Worm (Caenorhabditis elegans): ENCODE results near the gene R08D7.5.
A peak's percentile ranks its signal among the peaks of the same experiment; 100 is the strongest.

R08D7.5 gene

ce11 chrIII:8956146-8956646 lies 17.7 kb upstream of the R08D7.5 start, which contains the start of the genes ZK643.5 and ZK643.2:
Gene ZK643.5 (minus strand): TSS chrIII:8956196.
Gene ZK643.2 (plus strand): TSS chrIII:8956540.
- TF ChIP-seq unc-98 (GFP tag; IDR thresholded peaks at IDR 0.05): no peak
- peak; percentile 37 for TF ChIP-seq lin-15B (tag; optimal IDR thresholded peaks at IDR 0.05)
- no peak for TF ChIP-seq nhr-84 (tag; optimal IDR thresholded peaks at IDR 0.05)
- peak; percentile 76 for TF ChIP-seq nhr-47 (tag; optimal IDR thresholded peaks at IDR 0.05)
- TF ChIP-seq pqm-1 (tag; optimal IDR thresholded peaks at IDR 0.05): no peak
- TF ChIP-seq unc-86 (tag; optimal IDR thresholded peaks at IDR 0.05): peak; percentile 69
- peak; percentile 61 for TF ChIP-seq dsc-1 (tag; optimal IDR thresholded peaks at IDR 0.05)
- TF ChIP-seq egl-27 (tag; optimal IDR thresholded peaks at IDR 0.05): no peak
- no peak for TF ChIP-seq ces-1 (GFP tag; optimal IDR thresholded peaks at IDR 0.05)
- TF ChIP-seq nhr-237 (tag; optimal IDR thresholded peaks at IDR 0.05): no peak
- peak; percentile 74 for TF ChIP-seq swsn-7 (tag; optimal IDR thresholded peaks at IDR 0.05)
- TF ChIP-seq snpc-4 (tag; optimal IDR thresholded peaks at IDR 0.05): no peak
- TF ChIP-seq blmp-1 (tag; optimal IDR thresholded peaks at IDR 0.05): peak; percentile 70
- no peak for TF ChIP-seq nhr-11 (tag; optimal IDR thresholded peaks at IDR 0.05)
- peak; percentile 74 for TF ChIP-seq nhr-20 (tag; optimal IDR thresholded peaks at IDR 0.05)
- TF ChIP-seq xbp-1 (tag; optimal IDR thresholded peaks at IDR 0.05): peak; percentile 73
- TF ChIP-seq grh-1 (GFP tag; IDR thresholded peaks at IDR 0.05): no peak
- no peak for TF ChIP-seq mab-9 (GFP tag; IDR thresholded peaks at IDR 0.05)
- TF ChIP-seq zag-1 (tag; optimal IDR thresholded peaks at IDR 0.05): no peak
- peak; percentile 72 for TF ChIP-seq mep-1 (tag; optimal IDR thresholded peaks at IDR 0.05)
- TF ChIP-seq unc-30 (tag; optimal IDR thresholded peaks at IDR 0.05): no peak
- TF ChIP-seq Y116A8C.19 (tag; optimal IDR thresholded peaks at IDR 0.05; ENCODE audit: borderline replicate concordance): no peak
- TF ChIP-seq ztf-11 (tag; optimal IDR thresholded peaks at IDR 0.05): peak in 1 of 2 experiments; percentile 7
- peak; percentile 11 for TF ChIP-seq ztf-4 (tag; optimal IDR thresholded peaks at IDR 0.05)
- TF ChIP-seq lin-13 (GFP tag; optimal IDR thresholded peaks at IDR 0.05): no peak
- TF ChIP-seq isw-1 (GFP tag; IDR thresholded peaks at IDR 0.05): peak; percentile 12; the same call in 1 of the 2 replicates
- peak; percentile 66 for TF ChIP-seq C16A3.4 (tag; optimal IDR thresholded peaks at IDR 0.05)
- no peak for TF ChIP-seq ceh-8 (GFP tag; optimal IDR thresholded peaks at IDR 0.05)
- no peak for TF ChIP-seq nhr-77 (tag; optimal IDR thresholded peaks at IDR 0.05)
- no peak for TF ChIP-seq tlp-1 (tag; optimal IDR thresholded peaks at IDR 0.05)
- TF ChIP-seq F16B12.6 (tag; optimal IDR thresholded peaks at IDR 0.05): peak; percentile 87
- no peak for TF ChIP-seq nhr-12 (tag; optimal IDR thresholded peaks at IDR 0.05)
- TF ChIP-seq dpl-1 (GFP tag; optimal IDR thresholded peaks at IDR 0.05): peak; percentile 75 to 86 (median 79)
- no peak for TF ChIP-seq sptf-1 (tag; optimal IDR thresholded peaks at IDR 0.05)
- TF ChIP-seq sox-4 (tag; optimal IDR thresholded peaks at IDR 0.05): no peak
- peak; percentile 68 for TF ChIP-seq rnt-1 (tag; optimal IDR thresholded peaks at IDR 0.05)
- TF ChIP-seq tbx-2 (tag; optimal IDR thresholded peaks at IDR 0.05): peak; percentile 72
- TF ChIP-seq nhr-19 (GFP tag; conservative IDR thresholded peaks at IDR 0.05): peak; percentile 63
- TF ChIP-seq fkh-10 (GFP tag; optimal IDR thresholded peaks at IDR 0.05): no peak
- TF ChIP-seq hlh-17 (GFP tag; optimal IDR thresholded peaks at IDR 0.05; ENCODE audit: borderline replicate concordance): no peak
- TF ChIP-seq lin-35 (GFP tag; optimal IDR thresholded peaks at IDR 0.05): peak; percentile 76 to 90
- TF ChIP-seq ceh-88 (GFP tag; IDR thresholded peaks at IDR 0.05): no peak
- TF ChIP-seq ceh-90 (tag; optimal IDR thresholded peaks at IDR 0.05): no peak
- TF ChIP-seq alr-1 (tag; optimal IDR thresholded peaks at IDR 0.05; ENCODE audit: borderline replicate concordance): no peak
- TF ChIP-seq lir-3 (tag; optimal IDR thresholded peaks at IDR 0.05; ENCODE audit: poor library complexity): peak; percentile 68
- no peak for TF ChIP-seq ets-5 (GFP tag; IDR thresholded peaks at IDR 0.05)
- no peak for TF ChIP-seq aly-2 (tag; optimal IDR thresholded peaks at IDR 0.05)
- peak; percentile 21 for TF ChIP-seq fos-1 (tag; optimal IDR thresholded peaks at IDR 0.05)
- peak; percentile 71 for TF ChIP-seq skn-1 (tag; optimal IDR thresholded peaks at IDR 0.05)
- TF ChIP-seq lin-39 (tag; optimal IDR thresholded peaks at IDR 0.05): no peak
- no peak for TF ChIP-seq ceh-63 (GFP tag; optimal IDR thresholded peaks at IDR 0.05)
- TF ChIP-seq elt-2 (tag; optimal IDR thresholded peaks at IDR 0.05): no peak
- peak; percentile 92 to 98 for TF ChIP-seq lsy-2 (tag; optimal IDR thresholded peaks at IDR 0.05)
- peak in 1 of 2 experiments; percentile 67 for TF ChIP-seq mdl-1 (tag; optimal IDR thresholded peaks at IDR 0.05)
